Worm (Caenorhabditis elegans) whole organism, late embryonic: ENCODE measurements around the gene T27E4.1.

Experiments used
- elt-2 ChIP-seq: sonication (generic microtip); optimal IDR thresholded peaks from 2 replicates; lab custom pipeline; 2016; ENCODE audit warnings: missing genetic modification reagents, missing genetic modification characterization, missing compliant biosample characterization
- eyg-1 ChIP-seq: sonication (generic microtip); optimal IDR thresholded peaks from 2 replicates; lab custom pipeline; 2016; ENCODE audit warnings: missing genotype, missing genetic modification characterization, missing compliant biosample characterization
- hlh-6 ChIP-seq: sonication (generic microtip); optimal IDR thresholded peaks from 2 replicates; lab custom pipeline; 2016; ENCODE audit warnings: missing genotype, missing genetic modification characterization, missing compliant biosample characterization
- hlh-8 ChIP-seq: sonication (generic microtip); optimal IDR thresholded peaks from 2 replicates; lab custom pipeline; 2016; ENCODE audit warnings: missing genotype, missing genetic modification characterization, missing compliant biosample characterization
- npax-4 ChIP-seq: sonication (generic microtip); optimal IDR thresholded peaks from 2 replicates; lab custom pipeline; 2016; ENCODE audit warnings: missing genetic modification characterization, missing compliant biosample characterization
- unc-3 ChIP-seq, 2 experiments: fragments of 200-800 bp in 1 of 2; sonication (Bioruptor generic) in 1 of 2; sonication (generic microtip) in 1 of 2; conservative IDR thresholded peaks in 1 of 2; optimal IDR thresholded peaks in 1 of 2; 2 replicates each; pipeline versions ENCODE4 v1.3.6 to Lab custom; 2016 to 2022; ENCODE audit warnings: missing compliant biosample characterization in 2 of 2, missing genetic modification characterization in 2 of 2, missing genetic modification reagents in 1 of 2

DNA sequence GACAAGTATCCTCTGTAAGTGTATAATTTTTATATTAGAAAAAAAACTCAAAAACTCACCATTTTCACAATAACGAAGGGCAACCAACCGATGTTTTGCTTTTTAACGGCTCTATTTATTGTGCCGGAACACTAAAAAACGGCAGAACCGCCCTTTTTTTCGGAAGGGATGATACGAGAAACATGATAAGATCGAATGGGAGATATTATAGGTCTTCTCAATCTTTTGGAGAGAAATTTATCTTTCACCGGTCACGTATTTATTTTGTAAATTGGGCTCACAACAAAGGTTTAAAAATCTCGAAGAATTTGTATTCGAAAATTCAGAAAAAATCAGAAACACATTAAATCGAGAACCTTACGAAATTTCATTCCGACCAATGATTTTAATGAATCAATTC, 37.4 kb upstream of the T27E4.1 start, which contains the start of gene swm-1:
- no peak for TF ChIP-seq npax-4 (tag; lab: Kevin White, UChicago)
- no peak for TF ChIP-seq hlh-6 (tag; lab: Kevin White, UChicago)
- no peak for TF ChIP-seq elt-2
- no peak for TF ChIP-seq unc-3 (GFP tag; conservative IDR thresholded peaks at IDR 0.05; lab: Robert Waterston, UW)
- TF ChIP-seq unc-3 (tag; optimal IDR thresholded peaks at IDR 0.05; lab: Kevin White, UChicago): no peak
- no peak for TF ChIP-seq hlh-8 (tag; lab: Kevin White, UChicago)
- no peak for TF ChIP-seq eyg-1
